Fruit fly (Drosophila melanogaster) whole organism, embryonic: Measurements from ENCODE around the gene Acsx4.

Experiments
- CG10543 ChIP-seq: fragments of 200-800 bp; sonication (Bioruptor generic); optimal IDR thresholded peaks from 3 replicates; lab custom pipeline; 2017; ENCODE audit warnings: missing biosample characterization, mild to moderate bottlenecking, missing genetic modification characterization, moderate library complexity
- CG11085 ChIP-seq: fragments of 200-800 bp; sonication (Bioruptor generic); IDR thresholded peaks from 2 replicates; pipeline ENCODE4 v1.3.6; 2022; ENCODE audit warnings: missing biosample characterization, missing genetic modification characterization
- CG11560 ChIP-seq: fragments of 200-800 bp; sonication (Bioruptor generic); IDR thresholded peaks from 3 replicates; pipeline ENCODE4 v1.3.6; 2022; ENCODE audit warnings: missing biosample characterization, missing genetic modification characterization
- CG12659 ChIP-seq: fragments of 200-800 bp; sonication (Bioruptor generic); optimal IDR thresholded peaks from 3 replicates; lab custom pipeline; 2017; ENCODE audit warnings: mild to moderate bottlenecking, missing biosample characterization, missing genetic modification reagents, missing genetic modification characterization
- CG13775 ChIP-seq: fragments of 200-800 bp; sonication (Bioruptor generic); optimal IDR thresholded peaks from 3 replicates; lab custom pipeline; 2017; ENCODE audit warnings: missing biosample characterization, mild to moderate bottlenecking, missing genetic modification characterization
- CG13894 ChIP-seq: fragments of 200-800 bp; sonication (Bioruptor generic); optimal IDR thresholded peaks from 3 replicates; lab custom pipeline; 2018; ENCODE audit warnings: missing biosample characterization, mild to moderate bottlenecking, missing genetic modification characterization, moderate library complexity
- CG16863 ChIP-seq: fragments of 200-800 bp; sonication (Bioruptor generic); optimal IDR thresholded peaks from 3 replicates; lab custom pipeline; 2016; ENCODE audit warnings: missing biosample characterization, missing genetic modification characterization
- CG18011 ChIP-seq: fragments of 200-800 bp; sonication (Bioruptor generic); optimal IDR thresholded peaks from 2 replicates; lab custom pipeline; 2017; ENCODE audit warnings: missing biosample characterization, missing genetic modification characterization, mild to moderate bottlenecking, moderate library complexity, missing genotype
- CG2116 ChIP-seq: fragments of 200-800 bp; sonication (Bioruptor generic); optimal IDR thresholded peaks from 3 replicates; lab custom pipeline; 2018; ENCODE audit warnings: missing biosample characterization, mild to moderate bottlenecking, missing genetic modification characterization
- CG2202 ChIP-seq: fragments of 200-800 bp; sonication (Bioruptor generic); optimal IDR thresholded peaks from 2 replicates; lab custom pipeline; 2018; ENCODE audit warnings: missing biosample characterization, mild to moderate bottlenecking, missing genetic modification characterization
- CG2678 ChIP-seq: fragments of 200-800 bp; sonication (Bioruptor generic); optimal IDR thresholded peaks from 3 replicates; lab custom pipeline; 2019; ENCODE audit warnings: missing biosample characterization, mild to moderate bottlenecking, missing genetic modification characterization, moderate library complexity
- CG2712 ChIP-seq: fragments of 200-800 bp; optimal IDR thresholded peaks from 3 replicates; lab custom pipeline; 2019; ENCODE audit warnings: missing biosample characterization, mild to moderate bottlenecking, missing genetic modification characterization, moderate library complexity
- CG30020 ChIP-seq: fragments of 200-800 bp; optimal IDR thresholded peaks from 2 replicates; lab custom pipeline; 2019; ENCODE audit warnings: missing biosample characterization, mild to moderate bottlenecking, missing genetic modification characterization, moderate library complexity
- CG33557 ChIP-seq: fragments of 200-800 bp; sonication (Bioruptor generic); optimal IDR thresholded peaks from 2 replicates; lab custom pipeline; 2019; ENCODE audit warnings: missing biosample characterization, mild to moderate bottlenecking, missing genetic modification characterization, moderate library complexity
- CG34422 ChIP-seq: fragments of 200-800 bp; sonication (Bioruptor generic); IDR thresholded peaks from 3 replicates; pipeline ENCODE4 v1.3.6; 2022; ENCODE audit warnings: missing biosample characterization, missing genetic modification characterization
- CG3726 ChIP-seq: fragments of 200-800 bp; sonication (Bioruptor generic); IDR thresholded peaks from 3 replicates; pipeline ENCODE4, ENCODE4 v1.3.6; 2022; ENCODE audit warnings: missing biosample characterization, missing genetic modification characterization
- CG4820 ChIP-seq: fragments of 200-800 bp; sonication (Bioruptor generic); optimal IDR thresholded peaks from 3 replicates; lab custom pipeline; 2016; ENCODE audit warnings: missing biosample characterization, missing genetic modification characterization
- CG6813 ChIP-seq: fragments of 200-800 bp; sonication (Bioruptor generic); optimal IDR thresholded peaks from 2 replicates; lab custom pipeline; 2017; ENCODE audit warnings: missing biosample characterization, missing genetic modification characterization, mild to moderate bottlenecking, moderate library complexity, missing genetic modification reagents
- CG7271 ChIP-seq: fragments of 200-800 bp; sonication (Bioruptor generic); optimal IDR thresholded peaks from 2 replicates; lab custom pipeline; 2018; ENCODE audit warnings: missing biosample characterization, mild to moderate bottlenecking, missing genetic modification characterization, moderate library complexity
- CG8924 ChIP-seq: fragments of 200-800 bp; optimal IDR thresholded peaks from 3 replicates; lab custom pipeline; 2019; ENCODE audit warnings: missing biosample characterization, mild to moderate bottlenecking, missing genetic modification characterization, moderate library complexity
- Dll ChIP-seq: fragments of 200-800 bp; sonication (Bioruptor generic); IDR thresholded peaks from 4 replicates; pipeline ENCODE4 v1.3.6; 2022; ENCODE audit warnings: missing biosample characterization, missing genetic modification characterization; ENCODE audit not compliant: partially characterized antibody
- Elba2 ChIP-seq: fragments of 200-800 bp; sonication (Bioruptor generic); optimal IDR thresholded peaks from 3 replicates; lab custom pipeline; 2016; ENCODE audit warnings: missing biosample characterization, missing genetic modification characterization
- HLH54F ChIP-seq: fragments of 200-800 bp; sonication (Bioruptor generic); optimal IDR thresholded peaks from 3 replicates; lab custom pipeline; 2016; ENCODE audit warnings: missing biosample characterization, missing genetic modification characterization
- Hmr ChIP-seq: fragments of 200-800 bp; sonication (Bioruptor generic); optimal IDR thresholded peaks from 3 replicates; lab custom pipeline; 2017; ENCODE audit warnings: mild to moderate bottlenecking, missing biosample characterization, missing genetic modification reagents, missing genetic modification characterization
- Hr39 ChIP-seq: fragments of >200 bp; optimal IDR thresholded peaks from 2 replicates; lab custom pipeline; 2017
- Lpt ChIP-seq: fragments of >200 bp; optimal IDR thresholded peaks from 2 replicates; lab custom pipeline; 2018; ENCODE audit warnings: missing biosample characterization, missing genetic modification characterization
- Mrtf ChIP-seq: fragments of 200-800 bp; sonication (Bioruptor generic); IDR thresholded peaks from 3 replicates; pipeline ENCODE4 v1.3.6; 2022; ENCODE audit warnings: missing biosample characterization, missing genetic modification characterization
- Sox100B ChIP-seq: fragments of 200-800 bp; sonication (Bioruptor generic); optimal IDR thresholded peaks from 3 replicates; lab custom pipeline; 2018; ENCODE audit warnings: missing biosample characterization, mild to moderate bottlenecking, missing genetic modification characterization
- TFAM ChIP-seq: fragments of 200-800 bp; sonication (Bioruptor generic); optimal IDR thresholded peaks from 2 replicates; lab custom pipeline; 2017; ENCODE audit warnings: missing biosample characterization, missing genetic modification characterization, inconsistent platforms
- bcd ChIP-seq: fragments of 200-800 bp; sonication (Bioruptor generic); optimal IDR thresholded peaks from 2 replicates; lab custom pipeline; 2017; ENCODE audit warnings: missing biosample characterization, mild to moderate bottlenecking, missing genetic modification characterization
- bsh ChIP-seq, 2 experiments: fragments of 200-800 bp; sonication (Bioruptor generic); optimal IDR thresholded peaks; 2 replicates each; lab custom pipeline; 2017 to 2018; ENCODE audit warnings: mild to moderate bottlenecking in 2 of 2, missing biosample characterization in 2 of 2, missing genetic modification characterization in 2 of 2, moderate library complexity in 1 of 2
- ci ChIP-seq: fragments of 200-800 bp; sonication (Bioruptor generic); IDR thresholded peaks from 3 replicates; pipeline ENCODE4 v1.3.6; 2022; ENCODE audit warnings: missing biosample characterization, missing genetic modification characterization
- disco-r ChIP-seq: fragments of 200-800 bp; sonication (Bioruptor generic); optimal IDR thresholded peaks from 2 replicates; lab custom pipeline; 2016; ENCODE audit warnings: missing biosample characterization, missing genetic modification characterization
- dmrt99B ChIP-seq: fragments of 200-800 bp; sonication (Bioruptor generic); optimal IDR thresholded peaks from 2 replicates; lab custom pipeline; 2018; ENCODE audit warnings: missing biosample characterization, mild to moderate bottlenecking, missing genetic modification characterization, moderate library complexity
- dpn ChIP-seq, 2 experiments: fragments of 200-800 bp; sonication (Bioruptor generic); optimal IDR thresholded peaks; 3 replicates each; lab custom pipeline; 2016; ENCODE audit warnings: missing biosample characterization in 2 of 2, missing genetic modification characterization in 2 of 2
- ewg ChIP-seq: fragments of 200-800 bp; sonication (Bioruptor generic); optimal IDR thresholded peaks from 3 replicates; lab custom pipeline; 2017; ENCODE audit warnings: mild to moderate bottlenecking, missing biosample characterization, missing genetic modification reagents, missing genetic modification characterization
- fru ChIP-seq: fragments of >200 bp; optimal IDR thresholded peaks from 2 replicates; lab custom pipeline; 2017
- gce ChIP-seq: fragments of 200-800 bp; sonication (Bioruptor generic); IDR thresholded peaks from 3 replicates; pipeline ENCODE4 v1.3.6; 2022; ENCODE audit warnings: missing biosample characterization, missing genetic modification characterization
- gfzf ChIP-seq: fragments of 200-800 bp; sonication (Bioruptor generic); optimal IDR thresholded peaks from 2 replicates; lab custom pipeline; 2016; ENCODE audit warnings: missing biosample characterization, mild to moderate bottlenecking, missing genetic modification characterization, moderate library complexity
- kay ChIP-seq: fragments of 200-800 bp; sonication (Bioruptor generic); optimal IDR thresholded peaks from 2 replicates; lab custom pipeline; 2016; ENCODE audit warnings: missing biosample characterization, missing genetic modification characterization
- nau ChIP-seq: fragments of 200-800 bp; sonication (Bioruptor generic); optimal IDR thresholded peaks from 3 replicates; lab custom pipeline; 2017; ENCODE audit warnings: missing biosample characterization, mild to moderate bottlenecking, missing genetic modification characterization, missing genetic modification reagents
- oc ChIP-seq: fragments of 200-800 bp; sonication (Bioruptor generic); optimal IDR thresholded peaks from 2 replicates; lab custom pipeline; 2018; ENCODE audit warnings: missing biosample characterization, mild to moderate bottlenecking, missing genetic modification characterization, moderate library complexity
- pzg ChIP-seq: fragments of 200-800 bp; sonication (Bioruptor generic); optimal IDR thresholded peaks from 3 replicates; lab custom pipeline; 2018; ENCODE audit warnings: missing biosample characterization, mild to moderate bottlenecking, missing genetic modification characterization, moderate library complexity
- run ChIP-seq: fragments of 200-800 bp; sonication (Bioruptor generic); optimal IDR thresholded peaks from 3 replicates; lab custom pipeline; 2018; ENCODE audit warnings: missing biosample characterization, mild to moderate bottlenecking, missing genetic modification characterization
- schlank ChIP-seq: fragments of 200-800 bp; sonication (Bioruptor generic); optimal IDR thresholded peaks from 2 replicates; lab custom pipeline; 2018; ENCODE audit warnings: missing biosample characterization, mild to moderate bottlenecking, missing genetic modification characterization
- sd ChIP-seq: fragments of 200-800 bp; sonication (Bioruptor generic); optimal IDR thresholded peaks from 3 replicates; lab custom pipeline; 2018; ENCODE audit warnings: missing biosample characterization, mild to moderate bottlenecking, missing genetic modification characterization, moderate library complexity
- sens ChIP-seq: fragments of 200-800 bp; sonication (Bioruptor generic); peaks from one replicate; lab custom pipeline; 2016; ENCODE audit warnings: missing biosample characterization, missing genetic modification characterization
- shn ChIP-seq: fragments of 200-800 bp; sonication (Bioruptor generic); optimal IDR thresholded peaks from 3 replicates; lab custom pipeline; 2016; ENCODE audit warnings: missing biosample characterization, missing genetic modification characterization
- sob ChIP-seq: fragments of 200-800 bp; sonication (Bioruptor generic); IDR thresholded peaks from 2 replicates; pipeline ENCODE4 v1.3.6; 2022; ENCODE audit warnings: missing biosample characterization, missing genetic modification characterization
- tgo ChIP-seq: fragments of 200-800 bp; sonication (Bioruptor generic); IDR thresholded peaks from 3 replicates; pipeline ENCODE4 v1.3.6; 2022; ENCODE audit warnings: missing biosample characterization, missing genetic modification characterization
- tx ChIP-seq: fragments of 200-800 bp; sonication (Bioruptor generic); optimal IDR thresholded peaks from 2 replicates; lab custom pipeline; 2016; ENCODE audit warnings: missing biosample characterization, missing genetic modification characterization
- vfl ChIP-seq: fragments of 200-800 bp; sonication (Bioruptor generic); optimal IDR thresholded peaks from 2 replicates; lab custom pipeline; 2016; ENCODE audit warnings: missing biosample characterization, missing genetic modification characterization
- zf30C ChIP-seq: fragments of 200-800 bp; sonication (Bioruptor generic); optimal IDR thresholded peaks from 3 replicates; lab custom pipeline; 2018; ENCODE audit warnings: missing biosample characterization, mild to moderate bottlenecking, missing genetic modification characterization

Gene Acsx4

DNA sequence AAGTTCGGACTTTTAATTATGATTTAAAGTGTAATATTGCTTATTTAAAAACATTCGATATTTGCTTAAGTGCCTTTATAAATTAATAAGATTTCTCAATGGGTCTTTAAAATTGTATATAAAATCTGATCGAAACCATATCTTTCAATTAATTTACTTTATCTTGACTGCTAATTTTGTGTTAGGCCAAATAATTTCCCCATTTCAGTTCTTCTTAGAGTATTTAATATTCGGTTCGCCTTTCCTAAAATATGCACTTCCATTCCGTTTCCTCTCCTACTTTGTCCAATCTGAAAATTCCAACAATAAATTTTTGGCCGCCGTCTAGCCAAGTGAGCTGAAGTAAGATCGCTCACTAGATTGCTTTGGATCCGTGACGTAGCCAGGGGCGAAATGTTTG, 41.2 kb downstream of the Acsx4 start (continued):
- TF ChIP-seq CG8924 (tag; lab: Kevin White, UChicago) (peak; percentile 7), TFAM (GFP tag; lab: Kevin White, UChicago) (no peak), CG11085 (GFP tag; lab: Robert Waterston, UW) (no peak), disco-r (GFP tag; lab: Kevin White, UChicago) (no peak), nau (GFP tag; lab: Kevin White, UChicago) (no peak), CG2712 (tag; lab: Kevin White, UChicago) (no peak), CG18011 (GFP tag; lab: Kevin White, UChicago) (no peak), Dll (GFP tag; lab: Robert Waterston, UW) (no peak), CG12659 (GFP tag; lab: Kevin White, UChicago) (peak; percentile 29), Elba2 (no peak), kay (GFP tag; lab: Kevin White, UChicago) (no peak), HLH54F (GFP tag; lab: Kevin White, UChicago) (no peak), bcd (GFP tag; lab: Kevin White, UChicago) (no peak), tx (GFP tag; lab: Kevin White, UChicago) (no peak), CG34422 (GFP tag; lab: Robert Waterston, UW) (no peak), CG30020 (no peak), sd (tag; lab: Kevin White, UChicago) (peak; percentile 80), schlank (tag; lab: Kevin White, UChicago) (no peak), CG10543 (GFP tag; lab: Kevin White, UChicago) (no peak), Hmr (no peak), Mrtf (GFP tag; lab: Robert Waterston, UW) (no peak), gce (GFP tag; lab: Robert Waterston, UW) (no peak), zf30C (GFP tag; lab: Kevin White, UChicago) (no peak), pzg (GFP tag; lab: Kevin White, UChicago) (no peak), vfl (GFP tag; lab: Kevin White, UChicago) (no peak), CG2202 (tag; lab: Kevin White, UChicago) (no peak), bsh (GFP tag; optimal IDR thresholded peaks at IDR 0.05; lab: Kevin White, UChicago) (no peak), CG13775 (GFP tag; lab: Kevin White, UChicago) (no peak), fru (lab: Kevin White, UChicago) (no peak), CG13894 (no peak), gfzf (GFP tag; lab: Kevin White, UChicago) (no peak), Hr39 (no peak), oc (tag; lab: Kevin White, UChicago) (no peak), CG6813 (GFP tag; lab: Kevin White, UChicago) (no peak), run (tag; lab: Kevin White, UChicago) (no peak), CG33557 (GFP tag; lab: Kevin White, UChicago) (no peak), CG11560 (no peak), CG2678 (tag; lab: Kevin White, UChicago) (peak; percentile 37), shn (no peak), CG2116 (no peak), dmrt99B (tag; lab: Kevin White, UChicago) (peak; percentile 39), CG3726 (no peak), sens (GFP tag; lab: Kevin White, UChicago) (peak; percentile 82), sob (GFP tag; lab: Robert Waterston, UW) (no peak), Sox100B (GFP tag; lab: Kevin White, UChicago) (peak; percentile 14), dpn (GFP tag; optimal IDR thresholded peaks at IDR 0.05; lab: Kevin White, UChicago) (no peak), Lpt (GFP tag; lab: Kevin White, UChicago) (no peak), tgo (GFP tag; lab: Robert Waterston, UW) (no peak), CG16863 (GFP tag; lab: Kevin White, UChicago) (no peak), CG7271 (tag; lab: Kevin White, UChicago) (no peak), CG4820 (GFP tag; lab: Kevin White, UChicago) (no peak), ewg (GFP tag; lab: Kevin White, UChicago) (no peak), ci (GFP tag; lab: Robert Waterston, UW) (no peak)
